Fruit fly (Drosophila melanogaster) whole organism, embryonic: ENCODE results near the gene Irbp18.

ENCODE experiments used
- Bgb ChIP-seq: fragments of 200-800 bp; sonication (Bioruptor generic); IDR thresholded peaks from 2 replicates; pipeline ENCODE4 v1.3.6; 2022; ENCODE audit warnings: missing biosample characterization, missing genetic modification characterization; ENCODE audit not compliant: partially characterized antibody
- Blimp-1 ChIP-seq: fragments of 200-800 bp; sonication (Bioruptor generic); optimal IDR thresholded peaks from 3 replicates; lab custom pipeline; 2018; ENCODE audit warnings: missing biosample characterization, missing genetic modification characterization, mild to moderate bottlenecking, moderate library complexity, missing genetic modification reagents
- CG10979 ChIP-seq: fragments of 200-800 bp; sonication (Bioruptor generic); optimal IDR thresholded peaks from 2 replicates; lab custom pipeline; 2018; ENCODE audit warnings: missing biosample characterization, mild to moderate bottlenecking, missing genetic modification characterization, moderate library complexity
- CG12769 ChIP-seq: fragments of 200-800 bp; sonication (Bioruptor generic); optimal IDR thresholded peaks from 2 replicates; lab custom pipeline; 2019; ENCODE audit warnings: missing biosample characterization, mild to moderate bottlenecking, missing genetic modification characterization, moderate library complexity
- CG13296 ChIP-seq: fragments of 200-800 bp; sonication (Bioruptor generic); optimal IDR thresholded peaks from 3 replicates; lab custom pipeline; 2018; ENCODE audit warnings: missing biosample characterization, mild to moderate bottlenecking, missing genetic modification characterization
- CG2678 ChIP-seq: fragments of 200-800 bp; sonication (Bioruptor generic); optimal IDR thresholded peaks from 3 replicates; lab custom pipeline; 2019; ENCODE audit warnings: missing biosample characterization, mild to moderate bottlenecking, missing genetic modification characterization, moderate library complexity
- CG32767 ChIP-seq: fragments of 200-800 bp; sonication (Bioruptor generic); IDR thresholded peaks from 2 replicates; pipeline ENCODE4 v1.3.6; 2022; ENCODE audit warnings: missing biosample characterization, missing genetic modification characterization
- CG34422 ChIP-seq: fragments of 200-800 bp; sonication (Bioruptor generic); IDR thresholded peaks from 3 replicates; pipeline ENCODE4 v1.3.6; 2022; ENCODE audit warnings: missing biosample characterization, missing genetic modification characterization
- CG4360 ChIP-seq: fragments of 200-800 bp; sonication (Bioruptor generic); IDR thresholded peaks from 2 replicates; pipeline ENCODE4 v1.3.6; 2022; ENCODE audit warnings: missing biosample characterization, missing genetic modification characterization
- CG6689 ChIP-seq: fragments of 200-800 bp; sonication (Bioruptor generic); IDR thresholded peaks from 2 replicates; pipeline ENCODE4 v1.3.6; 2022; ENCODE audit warnings: missing biosample characterization, missing genetic modification characterization
- CG6854 ChIP-seq: fragments of 200-800 bp; sonication (Bioruptor generic); optimal IDR thresholded peaks from 3 replicates; lab custom pipeline; 2017; ENCODE audit warnings: missing biosample characterization, mild to moderate bottlenecking, missing genetic modification characterization
- CG7963 ChIP-seq: fragments of 200-800 bp; sonication (Bioruptor generic); IDR thresholded peaks from 3 replicates; pipeline ENCODE4 v1.3.6; 2022; ENCODE audit warnings: missing biosample characterization, missing genetic modification characterization; ENCODE audit not compliant: partially characterized antibody
- CG8281 ChIP-seq: fragments of 200-800 bp; sonication (Bioruptor generic); optimal IDR thresholded peaks from 2 replicates; lab custom pipeline; 2018; ENCODE audit warnings: missing biosample characterization, mild to moderate bottlenecking, missing genetic modification characterization, moderate library complexity
- CG9797 ChIP-seq: fragments of 200-800 bp; sonication (Bioruptor generic); optimal IDR thresholded peaks from 3 replicates; lab custom pipeline; 2018; ENCODE audit warnings: missing biosample characterization, mild to moderate bottlenecking, missing genetic modification characterization
- Dref ChIP-seq: fragments of 200-800 bp; sonication (Bioruptor generic); IDR thresholded peaks from 2 replicates; pipeline ENCODE4 v1.3.6; 2022; ENCODE audit warnings: missing biosample characterization, missing genetic modification characterization
- Drgx ChIP-seq: fragments of 200-800 bp; sonication (Bioruptor generic); IDR thresholded peaks from 2 replicates; pipeline ENCODE4 v1.3.6; 2022; ENCODE audit warnings: missing biosample characterization, missing genetic modification characterization
- Elba2 ChIP-seq: fragments of 200-800 bp; sonication (Bioruptor generic); optimal IDR thresholded peaks from 3 replicates; lab custom pipeline; 2016; ENCODE audit warnings: missing biosample characterization, missing genetic modification characterization
- Ets97D ChIP-seq: fragments of 200-800 bp; sonication (Bioruptor generic); optimal IDR thresholded peaks from 3 replicates; lab custom pipeline; 2016; ENCODE audit warnings: missing biosample characterization, missing genetic modification characterization
- H2.0 ChIP-seq: fragments of 200-800 bp; sonication (Bioruptor generic); IDR thresholded peaks from 2 replicates; pipeline ENCODE4 v1.3.6; 2022; ENCODE audit warnings: missing biosample characterization, missing genetic modification characterization
- Mad ChIP-seq: fragments of 200-800 bp; sonication (Bioruptor generic); optimal IDR thresholded peaks from 2 replicates; lab custom pipeline; 2016; ENCODE audit warnings: missing biosample characterization, missing genetic modification characterization
- Med ChIP-seq: fragments of 200-800 bp; sonication (Bioruptor generic); peaks from one replicate; lab custom pipeline; 2016; ENCODE audit warnings: missing biosample characterization, missing genetic modification characterization, mild to moderate bottlenecking, inconsistent platforms, moderate library complexity
- Pdp1 ChIP-seq, 2 experiments: fragments of 200-800 bp; sonication (Bioruptor generic); optimal IDR thresholded peaks; 3 replicates each; lab custom pipeline; 2016; ENCODE audit warnings: missing biosample characterization in 2 of 2, missing genetic modification characterization in 2 of 2, mild to moderate bottlenecking in 1 of 2, moderate library complexity in 1 of 2
- Poxn ChIP-seq: fragments of 200-800 bp; sonication (Bioruptor generic); IDR thresholded peaks from 2 replicates; pipeline ENCODE4 v1.3.6; 2022; ENCODE audit warnings: missing biosample characterization, missing genetic modification characterization
- Ravus ChIP-seq: fragments of 200-800 bp; sonication (Bioruptor generic); IDR thresholded peaks from 2 replicates; pipeline ENCODE4 v1.3.6; 2022; ENCODE audit warnings: missing biosample characterization, missing genetic modification characterization
- Sin3A ChIP-seq: fragments of >200 bp; optimal IDR thresholded peaks from 2 replicates; lab custom pipeline; 2018
- Ssrp ChIP-seq: fragments of 200-800 bp; sonication (Bioruptor generic); optimal IDR thresholded peaks from 2 replicates; lab custom pipeline; 2018; ENCODE audit warnings: missing biosample characterization, mild to moderate bottlenecking, missing genetic modification characterization, moderate library complexity
- Trl ChIP-seq, 3 experiments: fragments of >200 bp in 2 of 3; fragments of 200-800 bp in 1 of 3; sonication (Bioruptor generic) in 1 of 3; optimal IDR thresholded peaks; 2 replicates in 1 of 3; 3 replicates in 2 of 3; lab custom pipeline; 2016 to 2017; ENCODE audit warnings: missing biosample characterization in 1 of 3, missing genetic modification characterization in 1 of 3
- Usf ChIP-seq: fragments of 200-800 bp; sonication (Bioruptor generic); optimal IDR thresholded peaks from 2 replicates; lab custom pipeline; 2017; ENCODE audit warnings: missing genotype, missing biosample characterization, missing genetic modification characterization
- ase ChIP-seq: fragments of 200-800 bp; sonication (Bioruptor generic); IDR thresholded peaks from 3 replicates; pipeline ENCODE4 v1.3.6; 2022; ENCODE audit warnings: missing biosample characterization, missing genetic modification characterization
- bbx ChIP-seq: fragments of 200-800 bp; sonication (Bioruptor generic); IDR thresholded peaks from 2 replicates; pipeline ENCODE4 v1.3.6; 2022; ENCODE audit warnings: missing biosample characterization, missing genetic modification characterization; ENCODE audit not compliant: partially characterized antibody
- bowl ChIP-seq: fragments of 200-800 bp; sonication (Bioruptor generic); IDR thresholded peaks from 2 replicates; pipeline ENCODE4 v1.3.6; 2022; ENCODE audit warnings: missing biosample characterization, missing genetic modification characterization
- cg ChIP-seq: fragments of 200-800 bp; sonication (Bioruptor generic); optimal IDR thresholded peaks from 3 replicates; lab custom pipeline; 2019; ENCODE audit warnings: missing biosample characterization, mild to moderate bottlenecking, missing genetic modification characterization, moderate library complexity
- chinmo ChIP-seq: fragments of 200-800 bp; sonication (Bioruptor generic); IDR thresholded peaks from 4 replicates; pipeline ENCODE4 v1.3.6; 2022; ENCODE audit warnings: missing biosample characterization, missing genetic modification characterization; ENCODE audit not compliant: partially characterized antibody
- crp ChIP-seq, 2 experiments: fragments of 200-800 bp; sonication (Bioruptor generic); optimal IDR thresholded peaks; 2 replicates in 1 of 2; 3 replicates in 1 of 2; lab custom pipeline; 2017; ENCODE audit warnings: missing biosample characterization in 2 of 2, missing genetic modification characterization in 2 of 2, mild to moderate bottlenecking in 1 of 2, moderate library complexity in 1 of 2
- dmrt99B ChIP-seq: fragments of 200-800 bp; sonication (Bioruptor generic); optimal IDR thresholded peaks from 2 replicates; lab custom pipeline; 2018; ENCODE audit warnings: missing biosample characterization, mild to moderate bottlenecking, missing genetic modification characterization, moderate library complexity
- fru ChIP-seq: fragments of >200 bp; optimal IDR thresholded peaks from 2 replicates; lab custom pipeline; 2017
- gce ChIP-seq: fragments of 200-800 bp; sonication (Bioruptor generic); IDR thresholded peaks from 3 replicates; pipeline ENCODE4 v1.3.6; 2022; ENCODE audit warnings: missing biosample characterization, missing genetic modification characterization
- gem ChIP-seq: fragments of 200-800 bp; sonication (Bioruptor generic); optimal IDR thresholded peaks from 2 replicates; lab custom pipeline; 2019; ENCODE audit warnings: missing biosample characterization, mild to moderate bottlenecking, missing genetic modification characterization, moderate library complexity
- hkb ChIP-seq, 2 experiments: fragments of 200-800 bp in 1 of 2; fragments of >200 bp in 1 of 2; sonication (Bioruptor generic) in 1 of 2; IDR thresholded peaks in 1 of 2; optimal IDR thresholded peaks in 1 of 2; 2 replicates each; pipeline versions ENCODE4 v1.3.6 to Lab custom; 2017 to 2022; ENCODE audit warnings: missing biosample characterization in 1 of 2, missing genetic modification characterization in 1 of 2
- jumu ChIP-seq: fragments of 200-800 bp; sonication (Bioruptor generic); optimal IDR thresholded peaks from 3 replicates; lab custom pipeline; 2016; ENCODE audit warnings: missing biosample characterization, missing genetic modification characterization
- ken ChIP-seq: fragments of 200-800 bp; sonication (Bioruptor generic); IDR thresholded peaks from 3 replicates; pipeline ENCODE4 v1.3.6; 2022; ENCODE audit warnings: missing biosample characterization, missing genetic modification characterization
- p53 ChIP-seq: fragments of 200-800 bp; sonication (Bioruptor generic); optimal IDR thresholded peaks from 2 replicates; lab custom pipeline; 2016; ENCODE audit warnings: missing biosample characterization, missing genetic modification characterization
- row ChIP-seq: fragments of 200-800 bp; sonication (Bioruptor generic); IDR thresholded peaks from 3 replicates; pipeline ENCODE4 v1.3.6; 2022; ENCODE audit warnings: missing biosample characterization, missing genetic modification characterization
- scrt ChIP-seq: fragments of 200-800 bp; sonication (Bioruptor generic); optimal IDR thresholded peaks from 2 replicates; lab custom pipeline; 2018; ENCODE audit warnings: missing biosample characterization, mild to moderate bottlenecking, missing genetic modification characterization, moderate library complexity
- sna ChIP-seq: fragments of 200-800 bp; sonication (Bioruptor generic); IDR thresholded peaks from 2 replicates; pipeline ENCODE4 v1.3.6; 2022; ENCODE audit warnings: missing biosample characterization, missing genetic modification characterization; ENCODE audit not compliant: partially characterized antibody
- ttk ChIP-seq: fragments of 200-800 bp; sonication (Bioruptor generic); IDR thresholded peaks from 2 replicates; pipeline ENCODE4 v2.1.2; 2022; ENCODE audit warnings: missing biosample characterization, missing genetic modification characterization
- wek ChIP-seq: fragments of 200-800 bp; sonication (Bioruptor generic); optimal IDR thresholded peaks from 3 replicates; lab custom pipeline; 2018; ENCODE audit warnings: missing biosample characterization, mild to moderate bottlenecking, missing genetic modification characterization, moderate library complexity
- yki ChIP-seq: fragments of >200 bp; optimal IDR thresholded peaks from 3 replicates; lab custom pipeline; 2018

Irbp18 gene

dm6 chr3L:11124439-11124838 lies 26.5 kb upstream of the Irbp18 start (continued):
- TF ChIP-seq CG10979 (tag; lab: Kevin White, UChicago): peak; percentile 27
- TF ChIP-seq Pdp1 (GFP tag; optimal IDR thresholded peaks at IDR 0.05; lab: Kevin White, UChicago): peak in 1 of 2 experiments; percentile 2
- TF ChIP-seq gem: peak; percentile 52
- TF ChIP-seq Ssrp (tag; lab: Kevin White, UChicago): peak; percentile 11
- TF ChIP-seq row (GFP tag; lab: Robert Waterston, UW): peak; percentile 19; the same call in 1 of the 3 replicates
- TF ChIP-seq Blimp-1: peak; percentile 16
- TF ChIP-seq CG2678 (tag; lab: Kevin White, UChicago): peak; percentile 42
- peak; percentile 29 for TF ChIP-seq dmrt99B (tag; lab: Kevin White, UChicago)

dm6 chr3L:11123598-11124284 lies 25.8 kb upstream of the Irbp18 start:
- peak in 1 of 2 experiments; percentile 60 for TF ChIP-seq crp (GFP tag; optimal IDR thresholded peaks at IDR 0.05; lab: Kevin White, UChicago)
- peak; percentile 50; the same call in 1 of the 3 replicates for TF ChIP-seq ken (GFP tag; lab: Robert Waterston, UW)
- TF ChIP-seq CG34422 (GFP tag; lab: Robert Waterston, UW): no peak
- TF ChIP-seq jumu (GFP tag; lab: Kevin White, UChicago): no peak
- no peak for TF ChIP-seq CG6689 (GFP tag; lab: Robert Waterston, UW)
- no peak for TF ChIP-seq wek
- TF ChIP-seq CG8281 (tag; lab: Kevin White, UChicago): no peak
- no peak for TF ChIP-seq hkb (optimal IDR thresholded peaks at IDR 0.05; lab: Kevin White, UChicago)
- no peak for TF ChIP-seq hkb (GFP tag; IDR thresholded peaks at IDR 0.05; lab: Robert Waterston, UW)
- no peak for TF ChIP-seq Ets97D (GFP tag; lab: Kevin White, UChicago)
- TF ChIP-seq CG6854: no peak
- TF ChIP-seq CG12769 (tag; lab: Kevin White, UChicago): peak; percentile 2
- no peak for TF ChIP-seq CG32767 (GFP tag; lab: Robert Waterston, UW)
- TF ChIP-seq Ravus: no peak
- peak; percentile 71 to 88 for TF ChIP-seq Trl (optimal IDR thresholded peaks at IDR 0.05; lab: Kevin White, UChicago)
- no peak for TF ChIP-seq Trl (GFP tag; optimal IDR thresholded peaks at IDR 0.05; lab: Kevin White, UChicago)
- TF ChIP-seq fru (lab: Kevin White, UChicago): no peak
- no peak for TF ChIP-seq CG9797
- TF ChIP-seq Elba2 (GFP tag; lab: Kevin White, UChicago): no peak
- TF ChIP-seq Med (GFP tag; lab: Kevin White, UChicago): peak; percentile 3
- TF ChIP-seq Usf: no peak
- peak; percentile 72 for TF ChIP-seq yki
- no peak for TF ChIP-seq gce (GFP tag; lab: Robert Waterston, UW)
- TF ChIP-seq ttk (GFP tag; lab: Robert Waterston, UW): no peak
- no peak for TF ChIP-seq Sin3A (lab: Kevin White, UChicago)
- no peak for TF ChIP-seq Mad
- no peak for TF ChIP-seq CG7963 (GFP tag; lab: Robert Waterston, UW)
- TF ChIP-seq Bgb (GFP tag; lab: Robert Waterston, UW): no peak
- TF ChIP-seq sna (GFP tag; lab: Robert Waterston, UW): no peak
- peak; percentile 20; the same call in 1 of the 2 replicates for TF ChIP-seq bbx
- TF ChIP-seq scrt: peak; percentile 22
- peak; percentile 84 for TF ChIP-seq CG4360
- TF ChIP-seq Dref (GFP tag; lab: Robert Waterston, UW): no peak
- TF ChIP-seq Drgx (GFP tag; lab: Robert Waterston, UW): no peak
- no peak for TF ChIP-seq H2.0
- TF ChIP-seq ase (GFP tag; lab: Robert Waterston, UW): 0 out of 3 replicates have a peak, but pooled peaks have one; percentile 8
- TF ChIP-seq p53 (GFP tag; lab: Kevin White, UChicago): no peak
- no peak for TF ChIP-seq bowl (GFP tag; lab: Robert Waterston, UW)
- TF ChIP-seq cg: no peak
- 0 out of 4 replicates have a peak, but pooled peaks have one; percentile 31 for TF ChIP-seq chinmo
- no peak for TF ChIP-seq CG13296
- TF ChIP-seq Poxn (GFP tag; lab: Robert Waterston, UW): no peak
